Fruit fly (Drosophila melanogaster): ENCODE data around the gene CG8852.

DNA sequence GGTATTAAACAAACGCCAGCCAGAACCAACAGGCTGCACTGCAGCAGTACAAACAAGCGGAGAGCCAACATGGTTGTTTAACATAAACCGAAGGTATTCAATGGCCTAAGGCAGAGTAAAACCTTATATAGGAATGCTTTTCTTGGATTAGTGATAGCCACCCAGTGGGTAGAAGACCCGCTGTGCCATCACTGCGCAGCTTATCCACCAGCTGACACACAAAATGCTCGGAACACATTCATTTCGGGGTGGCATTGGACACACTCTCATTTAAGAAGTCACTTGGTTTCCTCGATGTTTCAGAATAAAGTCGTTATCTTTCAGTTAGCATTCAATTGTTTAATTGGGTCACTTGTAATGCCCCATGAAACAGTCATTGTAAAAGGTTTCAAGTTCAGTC lies 14.9 kb upstream of the CG8852 start, which contains the start of gene CG31954:
- TF ChIP-seq Myb (GFP tag; optimal IDR thresholded peaks at IDR 0.05) (no peak), CG3281 (GFP tag; optimal IDR thresholded peaks at IDR 0.05) (no peak), trh (GFP tag; optimal IDR thresholded peaks at IDR 0.05) (no peak), CG16779 (GFP tag; IDR thresholded peaks at IDR 0.05) (no peak), CG32767 (GFP tag; IDR thresholded peaks at IDR 0.05) (no peak), CG17328 (GFP tag; IDR thresholded peaks at IDR 0.05) (no peak)

All from whole organism, embryonic.